Worm (Caenorhabditis elegans) whole organism, L2 larva: ENCODE data around the gene T25B9.4.

Experiments used
- aly-2 ChIP-seq: fragments of 150-350 bp; optimal IDR thresholded peaks from 2 replicates; lab custom pipeline; 2014; ENCODE audit warnings: missing biosample characterization, missing genetic modification characterization
- blmp-1 ChIP-seq: sonication (generic microtip); optimal IDR thresholded peaks from 2 replicates; lab custom pipeline; 2017; ENCODE audit warnings: missing genetic modification characterization, mild to moderate bottlenecking, missing compliant biosample characterization, antibody characterized with exemption, moderate library complexity; ENCODE audit not compliant: insufficient read depth
- elt-1 ChIP-seq: fragments of 150-350 bp; optimal IDR thresholded peaks from 2 replicates; lab custom pipeline; 2014; ENCODE audit warnings: missing biosample characterization, missing genetic modification characterization
- fos-1 ChIP-seq: fragments of 150-350 bp; optimal IDR thresholded peaks from 2 replicates; lab custom pipeline; 2014; ENCODE audit warnings: missing biosample characterization, missing genetic modification characterization
- lin-13 ChIP-seq: fragments of 150-350 bp; optimal IDR thresholded peaks from 2 replicates; lab custom pipeline; 2014; ENCODE audit warnings: missing biosample characterization, missing genetic modification reagents, missing genetic modification characterization
- lin-39 ChIP-seq: fragments of 150-350 bp; optimal IDR thresholded peaks from 2 replicates; lab custom pipeline; 2014; ENCODE audit warnings: missing biosample characterization, missing genetic modification reagents, missing genetic modification characterization
- lsy-2 ChIP-seq, 2 experiments: fragments of 150-350 bp in 1 of 2; sonication (generic microtip) in 1 of 2; optimal IDR thresholded peaks; 2 replicates each; lab custom pipeline; 2014 to 2017; ENCODE audit warnings: missing biosample characterization in 2 of 2, missing genetic modification characterization in 2 of 2
- mdl-1 ChIP-seq, 2 experiments: fragments of 150-350 bp in 1 of 2; sonication (generic microtip) in 1 of 2; optimal IDR thresholded peaks; 2 replicates each; lab custom pipeline; 2017; ENCODE audit warnings: missing biosample characterization in 2 of 2, missing genetic modification characterization in 2 of 2
- nhr-25 ChIP-seq: fragments of 150-350 bp; sonication (generic microtip); optimal IDR thresholded peaks from 3 replicates; lab custom pipeline; 2014; ENCODE audit warnings: missing biosample characterization, missing genetic modification characterization
- nhr-77 ChIP-seq: fragments of 150-350 bp; optimal IDR thresholded peaks from 2 replicates; lab custom pipeline; 2014; ENCODE audit warnings: missing biosample characterization, missing genetic modification characterization
- skn-1 ChIP-seq: sonication (generic microtip); optimal IDR thresholded peaks from 2 replicates; lab custom pipeline; 2017; ENCODE audit warnings: missing biosample characterization, missing genetic modification characterization
- unc-62 ChIP-seq: fragments of 150-350 bp; optimal IDR thresholded peaks from 2 replicates; lab custom pipeline; 2014; ENCODE audit warnings: missing biosample characterization, missing genetic modification reagents, missing genetic modification characterization

ce11 chrIV:10768146-10768636, 10.7 kb upstream of the T25B9.4 start, which contains the start of gene T25B9.8:
- TF ChIP-seq blmp-1 (tag; lab: Kevin White, UChicago) = no peak
- TF ChIP-seq nhr-25 (tag; lab: Kevin White, UChicago) = no peak
- no peak for TF ChIP-seq lin-13 (GFP tag; lab: Kevin White, UChicago)
- TF ChIP-seq lin-39 = no peak
- no peak for TF ChIP-seq skn-1 (tag; lab: Kevin White, UChicago)
- no peak for TF ChIP-seq fos-1 (tag; lab: Kevin White, UChicago)
- TF ChIP-seq nhr-77 = no peak
- TF ChIP-seq mdl-1 (tag; optimal IDR thresholded peaks at IDR 0.05; lab: Kevin White, UChicago) = no peak
- no peak for TF ChIP-seq aly-2 (tag; lab: Kevin White, UChicago)
- TF ChIP-seq unc-62 (GFP tag; lab: Kevin White, UChicago) = no peak
- no peak for TF ChIP-seq lsy-2 (tag; optimal IDR thresholded peaks at IDR 0.05; lab: Kevin White, UChicago)
- no peak for TF ChIP-seq elt-1
